Fruit fly (Drosophila melanogaster) whole organism, prepupa: ENCODE measurements around the gene car.

Source experiments
- CG10631 ChIP-seq: fragments of 200-800 bp; sonication (Bioruptor generic); optimal IDR thresholded peaks from 2 replicates; lab custom pipeline; 2016; ENCODE audit warnings: missing biosample characterization, missing genetic modification characterization
- CG11762 ChIP-seq: fragments of 200-800 bp; sonication (Bioruptor generic); optimal IDR thresholded peaks from 3 replicates; lab custom pipeline; 2016; ENCODE audit warnings: missing biosample characterization, missing genetic modification characterization; ENCODE audit not compliant: insufficient read depth
- CG11902 ChIP-seq: fragments of 200-800 bp; sonication (Bioruptor generic); optimal IDR thresholded peaks from 3 replicates; lab custom pipeline; 2016; ENCODE audit warnings: missing biosample characterization, missing genetic modification characterization
- CG16779 ChIP-seq: fragments of 200-800 bp; sonication (Bioruptor generic); optimal IDR thresholded peaks from 3 replicates; lab custom pipeline; 2017; ENCODE audit warnings: missing biosample characterization, mild to moderate bottlenecking, missing genetic modification characterization
- CG3032 ChIP-seq: fragments of 200-800 bp; optimal IDR thresholded peaks from 2 replicates; lab custom pipeline; 2019; ENCODE audit warnings: missing biosample characterization, mild to moderate bottlenecking, missing genetic modification characterization, moderate library complexity
- CG31627 ChIP-seq: fragments of 200-800 bp; sonication (Bioruptor generic); optimal IDR thresholded peaks from 3 replicates; lab custom pipeline; 2016; ENCODE audit warnings: missing biosample characterization, missing genetic modification characterization
- CG34406 ChIP-seq: fragments of 200-800 bp; sonication (Bioruptor generic); optimal IDR thresholded peaks from 3 replicates; lab custom pipeline; 2016; ENCODE audit warnings: missing biosample characterization, missing genetic modification characterization
- CG4318 ChIP-seq: fragments of 200-800 bp; sonication (Bioruptor generic); optimal IDR thresholded peaks from 3 replicates; lab custom pipeline; 2017; ENCODE audit warnings: missing biosample characterization, mild to moderate bottlenecking, missing genetic modification characterization
- CG6163 ChIP-seq: fragments of 200-800 bp; sonication (Bioruptor generic); IDR thresholded peaks from 3 replicates; pipeline ENCODE4 v1.3.6; 2022; ENCODE audit warnings: missing biosample characterization, missing genetic modification characterization
- CG6792 ChIP-seq: fragments of 200-800 bp; sonication (Bioruptor generic); optimal IDR thresholded peaks from 3 replicates; lab custom pipeline; 2016; ENCODE audit warnings: missing biosample characterization, missing genetic modification characterization
- CG6854 ChIP-seq: fragments of 200-800 bp; sonication (Bioruptor generic); optimal IDR thresholded peaks from 2 replicates; lab custom pipeline; 2017; ENCODE audit warnings: missing biosample characterization, mild to moderate bottlenecking, missing genetic modification characterization
- CG7368 ChIP-seq: fragments of 200-800 bp; sonication (Bioruptor generic); optimal IDR thresholded peaks from 3 replicates; lab custom pipeline; 2016; ENCODE audit warnings: missing biosample characterization, missing genetic modification characterization
- CG8119 ChIP-seq: fragments of 200-800 bp; sonication (Bioruptor generic); IDR thresholded peaks from 3 replicates; pipeline ENCODE4 v1.3.6; 2022; ENCODE audit warnings: missing biosample characterization, missing genetic modification characterization
- Eip75B ChIP-seq: fragments of 200-800 bp; sonication (Bioruptor generic); optimal IDR thresholded peaks from 3 replicates; lab custom pipeline; 2016; ENCODE audit warnings: missing biosample characterization, missing genetic modification characterization
- Eip78C ChIP-seq: fragments of 200-800 bp; sonication (Bioruptor generic); peaks from one replicate; lab custom pipeline; 2016; ENCODE audit warnings: missing biosample characterization, missing genetic modification characterization
- Ets21C ChIP-seq: fragments of 200-800 bp; sonication (Bioruptor generic); optimal IDR thresholded peaks from 3 replicates; lab custom pipeline; 2016; ENCODE audit warnings: missing biosample characterization, missing genetic modification characterization
- Ets96B ChIP-seq: fragments of 200-800 bp; optimal IDR thresholded peaks from 2 replicates; lab custom pipeline; 2019; ENCODE audit warnings: missing biosample characterization, mild to moderate bottlenecking, missing genetic modification characterization, moderate library complexity
- Gug ChIP-seq: fragments of 200-800 bp; sonication (Bioruptor generic); IDR thresholded peaks from 2 replicates; pipeline ENCODE4 v1.3.6; 2022; ENCODE audit warnings: missing biosample characterization, missing genetic modification characterization
- Hr38 ChIP-seq: sonication (Bioruptor generic); optimal IDR thresholded peaks from 2 replicates; lab custom pipeline; 2016; ENCODE audit warnings: missing biosample characterization, missing genetic modification characterization
- Hr39 ChIP-seq: fragments of 200-800 bp; sonication (Bioruptor generic); optimal IDR thresholded peaks from 2 replicates; lab custom pipeline; 2016; ENCODE audit warnings: missing biosample characterization, missing genetic modification characterization
- Hr4 ChIP-seq: fragments of 200-800 bp; sonication (Bioruptor generic); optimal IDR thresholded peaks from 3 replicates; lab custom pipeline; 2016; ENCODE audit warnings: missing biosample characterization, missing genetic modification characterization
- Lpt ChIP-seq: fragments of 200-800 bp; sonication (Bioruptor generic); optimal IDR thresholded peaks from 3 replicates; lab custom pipeline; 2016; ENCODE audit warnings: missing biosample characterization, missing genetic modification characterization
- OdsH ChIP-seq: fragments of 200-800 bp; sonication (Bioruptor generic); optimal IDR thresholded peaks from 3 replicates; lab custom pipeline; 2016; ENCODE audit warnings: missing biosample characterization, missing genetic modification characterization
- Sox102F ChIP-seq: fragments of 200-800 bp; sonication (Bioruptor generic); optimal IDR thresholded peaks from 2 replicates; lab custom pipeline; 2016; ENCODE audit warnings: missing biosample characterization, mild to moderate bottlenecking, missing genetic modification characterization
- Sox14 ChIP-seq: fragments of 200-800 bp; sonication (Bioruptor generic); optimal IDR thresholded peaks from 3 replicates; lab custom pipeline; 2016; ENCODE audit warnings: missing biosample characterization, missing genetic modification characterization
- Sox15 ChIP-seq: fragments of 200-800 bp; sonication (Bioruptor generic); optimal IDR thresholded peaks from 3 replicates; lab custom pipeline; 2016; ENCODE audit warnings: missing biosample characterization, missing genetic modification characterization
- acj6 ChIP-seq: fragments of 200-800 bp; sonication (Bioruptor generic); optimal IDR thresholded peaks from 3 replicates; lab custom pipeline; 2016; ENCODE audit warnings: missing biosample characterization, missing genetic modification characterization
- cyc ChIP-seq: fragments of 200-800 bp; sonication (Bioruptor generic); optimal IDR thresholded peaks from 3 replicates; lab custom pipeline; 2016; ENCODE audit warnings: missing biosample characterization, missing genetic modification characterization
- dac ChIP-seq: fragments of 200-800 bp; sonication (Bioruptor generic); optimal IDR thresholded peaks from 2 replicates; lab custom pipeline; 2017; ENCODE audit warnings: missing biosample characterization, mild to moderate bottlenecking, missing genetic modification characterization
- dsx ChIP-seq: fragments of 200-800 bp; optimal IDR thresholded peaks from 3 replicates; lab custom pipeline; 2019; ENCODE audit warnings: missing biosample characterization, mild to moderate bottlenecking, missing genetic modification characterization, moderate library complexity; ENCODE audit not compliant: poor library complexity, severe bottlenecking
- eg ChIP-seq: fragments of 200-800 bp; sonication (Bioruptor generic); IDR thresholded peaks from 3 replicates; pipeline ENCODE4 v1.3.6; 2022; ENCODE audit warnings: missing biosample characterization, missing genetic modification characterization
- esn ChIP-seq: fragments of 200-800 bp; sonication (Bioruptor generic); optimal IDR thresholded peaks from 2 replicates; lab custom pipeline; 2016; ENCODE audit warnings: missing biosample characterization, mild to moderate bottlenecking, missing genetic modification characterization, moderate library complexity
- fd85E ChIP-seq: fragments of 200-800 bp; sonication (Bioruptor generic); optimal IDR thresholded peaks from 3 replicates; lab custom pipeline; 2016; ENCODE audit warnings: missing biosample characterization, missing genetic modification characterization
- fkh ChIP-seq: fragments of 200-800 bp; sonication (Bioruptor generic); optimal IDR thresholded peaks from 3 replicates; lab custom pipeline; 2017; ENCODE audit warnings: missing biosample characterization, mild to moderate bottlenecking, missing genetic modification characterization, moderate library complexity
- lz ChIP-seq: fragments of 200-800 bp; sonication (Bioruptor generic); optimal IDR thresholded peaks from 3 replicates; lab custom pipeline; 2016; ENCODE audit warnings: missing biosample characterization, missing genetic modification characterization
- net ChIP-seq: fragments of 200-800 bp; sonication (Bioruptor generic); optimal IDR thresholded peaks from 3 replicates; lab custom pipeline; 2016; ENCODE audit warnings: missing biosample characterization, missing genetic modification characterization
- pdm3 ChIP-seq: fragments of 200-800 bp; sonication (Bioruptor generic); optimal IDR thresholded peaks from 3 replicates; lab custom pipeline; 2016; ENCODE audit warnings: missing biosample characterization, missing genetic modification characterization
- salr ChIP-seq, 2 experiments: fragments of 200-800 bp; sonication (Bioruptor generic); optimal IDR thresholded peaks; 3 replicates each; lab custom pipeline; 2016 to 2018; ENCODE audit warnings: missing biosample characterization in 2 of 2, missing genetic modification characterization in 2 of 2, mild to moderate bottlenecking in 1 of 2
- ss ChIP-seq, 2 experiments: fragments of 200-800 bp; sonication (Bioruptor generic); optimal IDR thresholded peaks; 2 replicates in 1 of 2; 3 replicates in 1 of 2; lab custom pipeline; 2017 to 2018; ENCODE audit warnings: mild to moderate bottlenecking in 2 of 2, missing biosample characterization in 2 of 2, missing genetic modification characterization in 2 of 2, moderate library complexity in 1 of 2
- svp ChIP-seq: fragments of 200-800 bp; sonication (Bioruptor generic); peaks from one replicate; lab custom pipeline; 2016; ENCODE audit warnings: missing biosample characterization, missing genetic modification characterization

Gene car

DNA sequence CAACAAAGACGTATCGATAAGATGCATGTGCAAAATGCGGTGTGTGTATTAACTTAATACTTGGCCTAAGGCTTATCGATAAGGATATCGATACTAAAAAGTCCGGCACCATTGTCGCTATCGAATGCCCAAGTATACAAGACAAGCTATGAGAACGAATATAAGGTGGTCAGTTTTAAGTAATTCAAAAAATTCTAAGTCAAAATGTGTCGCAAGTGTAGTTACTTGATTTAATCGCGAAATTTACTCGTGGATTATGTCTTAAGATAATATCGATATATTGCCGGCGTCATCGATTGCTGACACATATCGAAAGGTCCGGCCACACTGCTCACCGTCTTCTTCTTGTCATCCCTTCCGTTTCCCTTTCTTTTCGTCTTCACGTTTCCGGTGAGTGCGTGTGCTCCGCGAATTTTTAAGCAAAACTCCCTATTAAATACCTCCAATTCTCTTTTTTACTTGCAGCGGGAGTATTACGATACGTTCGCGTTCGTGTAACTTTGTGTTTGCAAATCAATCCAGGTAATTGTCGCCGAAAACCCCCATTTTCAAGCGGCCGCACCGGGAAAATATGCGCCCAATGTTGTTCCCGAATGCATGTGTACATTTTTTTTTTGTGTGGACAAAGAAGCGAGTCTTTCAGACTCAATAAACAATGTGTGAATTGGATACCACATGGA is 32.0 kb downstream of the car start, which contains the start of gene RpS10b (continued):
- TF ChIP-seq Lpt (GFP tag; lab: Kevin White, UChicago) = peak; percentile 51
- peak; percentile 88 for TF ChIP-seq Sox102F (GFP tag; lab: Kevin White, UChicago)
- peak; percentile 86 for TF ChIP-seq CG7368
- TF ChIP-seq Ets96B (tag; lab: Kevin White, UChicago) = peak; percentile 17
- peak; percentile 79 for TF ChIP-seq Sox14 (GFP tag; lab: Kevin White, UChicago)
- TF ChIP-seq CG6792 (GFP tag; lab: Kevin White, UChicago) = peak; percentile 81
- no peak for TF ChIP-seq Hr38
- peak; percentile 47 for TF ChIP-seq CG3032
- peak; percentile 98 for TF ChIP-seq CG6854 (GFP tag; lab: Kevin White, UChicago)

DNA sequence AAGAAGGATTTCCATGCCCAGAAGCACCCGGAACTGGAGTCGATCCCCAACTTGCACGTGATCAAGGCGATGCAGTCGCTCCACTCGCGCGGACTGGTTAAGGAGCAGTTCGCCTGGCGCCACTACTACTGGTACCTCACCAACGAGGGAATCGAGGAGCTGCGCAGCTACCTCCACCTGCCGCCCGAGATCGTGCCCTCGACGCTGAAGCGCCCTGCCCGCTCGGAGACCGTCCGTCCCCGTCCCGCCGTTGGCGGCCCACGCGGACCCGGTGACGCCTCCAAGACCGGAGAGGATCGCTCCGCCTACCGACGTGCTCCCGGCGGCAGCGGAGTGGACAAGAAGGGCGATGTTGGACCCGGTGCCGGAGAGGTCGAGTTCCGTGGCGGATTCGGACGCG is 32.7 kb downstream of the car start:
- TF ChIP-seq salr (GFP tag; optimal IDR thresholded peaks at IDR 0.05; lab: Kevin White, UChicago) = no peak
- TF ChIP-seq pdm3 (GFP tag; lab: Kevin White, UChicago) = no peak
- TF ChIP-seq CG34406 = no peak
- TF ChIP-seq CG11902 = no peak
- no peak for TF ChIP-seq CG31627
- TF ChIP-seq Lpt (GFP tag; lab: Kevin White, UChicago) = no peak
- TF ChIP-seq dac (GFP tag; lab: Kevin White, UChicago) = no peak
- TF ChIP-seq CG11762 (GFP tag; lab: Kevin White, UChicago) = no peak
- TF ChIP-seq ss (GFP tag; optimal IDR thresholded peaks at IDR 0.05; lab: Kevin White, UChicago) = no peak
- no peak for TF ChIP-seq Gug (GFP tag; lab: Robert Waterston, UW)
- no peak for TF ChIP-seq CG16779 (tag; lab: Kevin White, UChicago)
- TF ChIP-seq, all 60 proteins: peak for 0

DNA sequence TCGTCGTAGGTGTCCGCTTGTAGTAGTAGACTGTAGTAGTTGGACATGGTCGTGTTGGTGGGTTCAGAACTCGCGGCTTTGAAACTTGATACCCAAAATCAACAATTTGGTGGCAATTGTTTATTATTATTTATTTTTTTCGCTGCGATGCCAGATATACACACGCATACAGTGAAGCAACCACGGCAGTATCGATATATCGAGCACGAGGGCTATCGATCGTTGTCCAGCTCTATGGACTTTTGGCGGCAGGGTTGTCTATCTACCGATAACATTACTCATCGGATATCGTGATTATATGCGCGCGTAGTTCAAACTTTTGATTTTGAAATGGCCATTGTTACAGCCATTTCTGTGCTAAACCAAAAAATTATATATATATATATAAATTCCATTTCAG is 35.8 kb downstream of the car start, which contains the start of gene CG14220:
TSS of gene CG14220 (minus strand) at position 208 of the 400 bp plus-strand sequence.
- TF ChIP-seq svp (GFP tag; lab: Kevin White, UChicago) (peak; percentile 22), Ets21C (GFP tag; lab: Kevin White, UChicago) (no peak), Ets96B (tag; lab: Kevin White, UChicago) (no peak), CG3032 (peak; percentile 12), Eip75B (GFP tag; lab: Kevin White, UChicago) (no peak), fkh (GFP tag; lab: Kevin White, UChicago) (peak; percentile 2), esn (GFP tag; lab: Kevin White, UChicago) (no peak), dsx (GFP tag; lab: Kevin White, UChicago) (no peak), cyc (GFP tag; lab: Kevin White, UChicago) (no peak), Sox15 (GFP tag; lab: Kevin White, UChicago) (no peak), CG11902 (no peak), fd85E (no peak)
- TF ChIP-seq, all 60 proteins: peak for 3

DNA sequence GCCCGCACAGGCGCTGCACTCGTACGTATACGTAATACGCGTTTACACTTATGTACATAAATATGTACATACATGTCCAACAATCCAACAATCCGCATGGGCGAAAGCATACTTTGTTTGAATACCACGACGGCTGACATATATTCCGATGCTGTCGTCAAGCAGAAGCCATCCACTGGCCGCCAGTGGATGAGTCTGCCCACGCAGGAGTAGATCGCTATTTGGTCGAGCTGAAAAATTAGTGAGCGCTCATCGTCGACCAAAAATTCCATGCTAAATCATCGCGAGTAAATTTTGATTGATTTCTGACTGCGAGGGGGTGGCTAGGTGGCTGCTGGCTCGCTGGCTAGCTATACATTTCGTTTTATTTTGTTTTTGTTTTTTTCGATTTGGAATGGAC is 36.7 kb downstream of the car start:
- peak; percentile 9 for TF ChIP-seq fkh (GFP tag; lab: Kevin White, UChicago)
- TF ChIP-seq Hr4 (GFP tag; lab: Kevin White, UChicago) = no peak

DNA sequence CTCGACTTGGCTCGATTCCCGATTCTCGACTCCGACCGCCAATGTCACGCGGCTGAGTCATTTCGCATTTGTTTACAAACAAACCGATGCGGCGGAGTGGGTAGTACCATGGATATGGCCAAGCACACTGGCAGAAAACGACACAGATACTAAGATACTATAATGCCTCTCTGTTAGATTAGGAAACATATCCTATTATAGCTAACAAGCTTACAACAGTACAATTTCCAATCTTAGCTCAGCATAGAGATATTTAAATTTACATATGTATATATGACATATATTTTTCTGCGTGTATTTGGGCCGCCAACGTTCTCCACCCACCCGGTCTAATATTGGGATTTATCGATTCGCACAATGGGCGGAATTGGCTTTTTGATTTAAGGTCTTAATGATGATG is 38.1 kb downstream of the car start:
- peak; percentile 11 to 79 for TF ChIP-seq salr (GFP tag; optimal IDR thresholded peaks at IDR 0.05; lab: Kevin White, UChicago)
- peak; percentile 68 for TF ChIP-seq Ets96B (tag; lab: Kevin White, UChicago)
- TF ChIP-seq net (GFP tag; lab: Kevin White, UChicago) = peak; percentile 63
- TF ChIP-seq eg (GFP tag; lab: Robert Waterston, UW) = peak; percentile 89
- TF ChIP-seq Hr38 = no peak
- peak; percentile 85 for TF ChIP-seq CG8119 (GFP tag; lab: Robert Waterston, UW)
- peak; percentile 48 for TF ChIP-seq Hr39 (GFP tag; lab: Kevin White, UChicago)
- peak; percentile 67 for TF ChIP-seq OdsH (GFP tag; lab: Kevin White, UChicago)
- TF ChIP-seq lz (GFP tag; lab: Kevin White, UChicago) = peak; percentile 70
- peak; percentile 69 for TF ChIP-seq Sox14 (GFP tag; lab: Kevin White, UChicago)
- peak; percentile 60 for TF ChIP-seq Lpt (GFP tag; lab: Kevin White, UChicago)
- TF ChIP-seq Sox15 (GFP tag; lab: Kevin White, UChicago) = peak; percentile 42
- peak; percentile 60 for TF ChIP-seq CG7368
- TF ChIP-seq Hr4 (GFP tag; lab: Kevin White, UChicago) = peak; percentile 85
- TF ChIP-seq Ets21C (GFP tag; lab: Kevin White, UChicago) = no peak
- TF ChIP-seq fd85E = no peak
- peak; percentile 66 for TF ChIP-seq cyc (GFP tag; lab: Kevin White, UChicago)
- peak; percentile 43 for TF ChIP-seq CG31627
- TF ChIP-seq Eip78C = peak; percentile 92
- TF ChIP-seq CG4318 (GFP tag; lab: Kevin White, UChicago) = peak; percentile 65
- peak; percentile 63 for TF ChIP-seq acj6 (GFP tag; lab: Kevin White, UChicago)
- TF ChIP-seq CG10631 (GFP tag; lab: Kevin White, UChicago) = peak; percentile 81
- peak; percentile 89 for TF ChIP-seq CG6163 (GFP tag; lab: Robert Waterston, UW)
- peak; percentile 60 to 61 for TF ChIP-seq ss (GFP tag; optimal IDR thresholded peaks at IDR 0.05; lab: Kevin White, UChicago)
- peak; percentile 44 for TF ChIP-seq CG34406
- TF ChIP-seq dsx (GFP tag; lab: Kevin White, UChicago) = peak; percentile 66
